Worm (Caenorhabditis elegans): Measurements from ENCODE around the gene ZC373.2.

DNA sequence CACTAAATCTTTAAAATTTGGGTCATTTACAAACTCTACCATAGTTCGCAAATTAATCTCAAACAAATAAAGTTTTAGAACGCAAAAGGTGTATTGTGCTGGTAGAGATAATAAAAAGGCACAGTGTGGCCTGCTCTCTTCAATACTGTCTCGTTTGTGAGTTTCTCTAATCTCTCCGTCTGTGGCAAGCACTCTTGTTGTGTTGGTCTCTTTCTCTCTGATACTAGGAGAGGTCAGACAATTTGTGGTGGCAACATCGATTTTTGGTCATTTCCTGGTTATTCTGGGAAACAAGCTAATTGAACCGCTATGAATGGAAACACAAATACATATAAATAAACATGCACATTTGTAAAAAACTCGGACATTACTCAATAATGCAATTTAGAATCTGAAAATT lies 16.0 kb upstream of the ZC373.2 start, which contains the start of gene ZC373.5:
- TF ChIP-seq lsy-12 (tag; optimal IDR thresholded peaks at IDR 0.05) (no peak), ztf-4 (tag; optimal IDR thresholded peaks at IDR 0.05) (no peak), fkh-10 (GFP tag; optimal IDR thresholded peaks at IDR 0.05) (no peak), eor-1 (tag; optimal IDR thresholded peaks at IDR 0.05) (no peak), nhr-77 (tag; optimal IDR thresholded peaks at IDR 0.05) (no peak), skn-1 (tag; optimal IDR thresholded peaks at IDR 0.05) (no peak), jun-1 (tag; optimal IDR thresholded peaks at IDR 0.05) (no peak), ama-1 (optimal IDR thresholded peaks at IDR 0.05) (no peak), unc-62 (GFP tag; optimal IDR thresholded peaks at IDR 0.05) (no peak), nhr-76 (tag; optimal IDR thresholded peaks at IDR 0.05) (no peak)

Measured in whole organism, L3 larva.